Worm (Caenorhabditis elegans) whole organism, L2 larva: Measurements from ENCODE around the gene srw-133.

Experiments used
- alr-1 ChIP-seq: fragments of 150-350 bp; optimal IDR thresholded peaks from 2 replicates; lab custom pipeline; 2014; ENCODE audit warnings: missing biosample characterization, missing genetic modification characterization
- blmp-1 ChIP-seq: sonication (generic microtip); optimal IDR thresholded peaks from 2 replicates; lab custom pipeline; 2017; ENCODE audit warnings: missing genetic modification characterization, mild to moderate bottlenecking, missing compliant biosample characterization, antibody characterized with exemption, moderate library complexity; ENCODE audit not compliant: insufficient read depth
- ceh-16 ChIP-seq: fragments of 150-350 bp; optimal IDR thresholded peaks from 2 replicates; lab custom pipeline; 2014; ENCODE audit warnings: missing biosample characterization, missing genetic modification characterization
- lin-39 ChIP-seq: fragments of 150-350 bp; optimal IDR thresholded peaks from 2 replicates; lab custom pipeline; 2014; ENCODE audit warnings: missing biosample characterization, missing genetic modification reagents, missing genetic modification characterization
- nhr-11 ChIP-seq: fragments of 150-350 bp; optimal IDR thresholded peaks from 2 replicates; lab custom pipeline; 2014; ENCODE audit warnings: missing biosample characterization, missing genetic modification characterization
- nhr-25 ChIP-seq: fragments of 150-350 bp; sonication (generic microtip); optimal IDR thresholded peaks from 3 replicates; lab custom pipeline; 2014; ENCODE audit warnings: missing biosample characterization, missing genetic modification characterization
- nhr-6 ChIP-seq: fragments of 150-350 bp; optimal IDR thresholded peaks from 2 replicates; lab custom pipeline; 2014; ENCODE audit warnings: missing biosample characterization, missing genetic modification characterization
- unc-55 ChIP-seq: fragments of 150-350 bp; sonication (generic microtip); optimal IDR thresholded peaks from 3 replicates; lab custom pipeline; 2014; ENCODE audit warnings: missing biosample characterization, missing genetic modification reagents, missing genetic modification characterization
- unc-62 ChIP-seq: fragments of 150-350 bp; optimal IDR thresholded peaks from 2 replicates; lab custom pipeline; 2014; ENCODE audit warnings: missing biosample characterization, missing genetic modification reagents, missing genetic modification characterization
- zag-1 ChIP-seq: fragments of 150-350 bp; optimal IDR thresholded peaks from 2 replicates; lab custom pipeline; 2014; ENCODE audit warnings: missing biosample characterization, missing genetic modification characterization
- ztf-11 ChIP-seq: sonication (generic microtip); optimal IDR thresholded peaks from 2 replicates; lab custom pipeline; 2017; ENCODE audit warnings: missing biosample characterization, missing genetic modification characterization
- ztf-4 ChIP-seq: fragments of 150-350 bp; optimal IDR thresholded peaks from 2 replicates; lab custom pipeline; 2014; ENCODE audit warnings: missing biosample characterization, missing genetic modification characterization

DNA sequence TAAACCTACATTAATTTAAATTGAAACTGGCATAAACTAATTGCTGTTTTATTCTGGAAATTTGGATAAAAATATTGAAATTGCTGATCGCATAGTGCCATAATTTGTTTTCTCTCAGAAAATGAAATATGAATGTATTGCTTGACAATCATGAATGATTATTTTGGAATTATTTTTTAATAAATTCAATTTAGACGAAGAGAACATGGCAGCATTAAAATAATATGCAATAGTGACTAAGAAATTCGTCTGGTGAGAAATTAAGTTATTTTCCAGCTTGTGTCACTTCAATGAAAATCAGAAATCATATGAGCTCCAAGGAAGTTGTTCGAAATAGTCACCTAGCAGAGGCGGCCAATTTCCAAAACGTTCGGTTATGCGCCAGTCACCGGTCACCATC lies at the start of gene srw-133:
- TF ChIP-seq nhr-11 (tag; lab: Kevin White, UChicago) = no peak
- no peak for TF ChIP-seq ztf-4 (tag; lab: Kevin White, UChicago)
- TF ChIP-seq nhr-25 (tag; lab: Kevin White, UChicago) = no peak
- TF ChIP-seq blmp-1 (tag; lab: Kevin White, UChicago) = no peak
- no peak for TF ChIP-seq nhr-6 (tag; lab: Kevin White, UChicago)
- TF ChIP-seq unc-62 = no peak
- no peak for TF ChIP-seq unc-55 (GFP tag; lab: Kevin White, UChicago)
- TF ChIP-seq ceh-16 (tag; lab: Kevin White, UChicago) = no peak
- no peak for TF ChIP-seq lin-39
- TF ChIP-seq ztf-11 = no peak
- no peak for TF ChIP-seq alr-1 (tag; lab: Kevin White, UChicago)
- TF ChIP-seq zag-1 = no peak
